Worm (Caenorhabditis elegans) whole organism, mixed stage, embryonic: ENCODE results near the gene cyn-17.

Experiments
- elt-1 ChIP-seq: sonication (generic microtip); optimal IDR thresholded peaks from 2 replicates; lab custom pipeline; 2017; ENCODE audit warnings: missing genetic modification characterization, mild to moderate bottlenecking, missing compliant biosample characterization, antibody characterized with exemption, moderate library complexity, borderline replicate concordance; ENCODE audit not compliant: insufficient read depth
- lin-13 ChIP-seq: fragments of 150-350 bp; optimal IDR thresholded peaks from 2 replicates; lab custom pipeline; 2014; ENCODE audit warnings: missing biosample characterization, missing genetic modification characterization
- unc-39 ChIP-seq: fragments of 150-350 bp; optimal IDR thresholded peaks from 2 replicates; lab custom pipeline; 2014; ENCODE audit warnings: missing biosample characterization, missing genetic modification characterization
- unc-62 ChIP-seq: fragments of 150-350 bp; optimal IDR thresholded peaks from 2 replicates; lab custom pipeline; 2014; ENCODE audit warnings: missing biosample characterization, missing genetic modification reagents, missing genetic modification characterization
- ztf-11 ChIP-seq: fragments of 150-350 bp; optimal IDR thresholded peaks from 2 replicates; lab custom pipeline; 2014; ENCODE audit warnings: missing biosample characterization, missing genetic modification characterization

DNA sequence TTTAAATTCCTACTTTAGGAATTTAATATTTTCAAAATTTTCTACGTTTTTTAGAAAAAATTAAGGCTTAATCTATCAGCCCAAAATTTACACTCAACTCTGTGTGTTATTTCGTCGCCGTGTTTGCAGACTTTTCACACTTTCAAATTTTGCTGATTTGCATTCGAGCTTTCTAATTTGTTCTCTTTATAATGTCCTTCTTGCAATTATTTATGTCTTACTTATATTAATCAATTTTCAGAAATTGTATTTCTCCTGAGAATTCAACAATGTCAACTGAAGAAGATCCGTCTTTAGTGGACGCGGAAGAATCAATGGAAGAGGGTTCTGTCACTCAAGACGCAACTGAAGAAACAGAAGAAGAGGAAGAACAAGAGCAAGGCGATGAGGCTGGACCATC lies 27.1 kb downstream of the cyn-17 start, which contains the start of gene let-418:
- TF ChIP-seq elt-1 (no peak), unc-62 (GFP tag; lab: Kevin White, UChicago) (no peak), ztf-11 (tag; lab: Kevin White, UChicago) (no peak), unc-39 (tag; lab: Kevin White, UChicago) (no peak), lin-13 (no peak)
